Worm (Caenorhabditis elegans): ENCODE measurements around the gene csa-1.

- TF ChIP-seq him-1 (tag; optimal IDR thresholded peaks at IDR 0.05) (no peak), dao-5 (tag; optimal IDR thresholded peaks at IDR 0.05) (no peak), W03F9.2 (tag; optimal IDR thresholded peaks at IDR 0.05) (peak; percentile 70)
These were observed 3.4 kb upstream of the csa-1 start, which contains the start of gene rab-39 for ce11 chrII:9322870-9323349.

All from whole organism, L4/young adult.